Worm (Caenorhabditis elegans): ENCODE measurements around the gene C37E2.3.

Gene C37E2.3

DNA sequence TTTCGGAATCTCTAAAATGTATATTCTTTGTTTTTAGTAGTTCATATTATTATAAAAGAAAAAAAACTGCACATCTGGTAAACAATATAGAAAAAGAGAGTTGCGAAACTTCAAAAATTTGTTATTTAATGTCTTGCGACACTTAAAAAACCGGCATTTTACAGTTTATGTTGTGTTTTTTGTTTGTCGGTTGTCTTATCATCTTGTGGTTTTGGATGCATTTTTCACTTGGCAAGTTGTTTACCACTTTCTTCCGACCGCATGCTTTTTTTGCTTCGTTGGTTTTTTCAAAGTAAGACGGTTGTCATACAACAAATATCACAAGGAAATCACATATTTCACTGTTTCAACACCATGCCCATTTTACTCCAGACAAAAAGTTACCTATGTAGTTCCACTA, 34.6 kb upstream of the C37E2.3 start:
- TF ChIP-seq dsc-1 (tag; optimal IDR thresholded peaks at IDR 0.05) = no peak
- no peak for TF ChIP-seq alr-1 (tag; optimal IDR thresholded peaks at IDR 0.05; ENCODE audit: borderline replicate concordance)
- no peak for TF ChIP-seq grh-1 (GFP tag; IDR thresholded peaks at IDR 0.05)
- TF ChIP-seq lin-14 (GFP tag; optimal IDR thresholded peaks at IDR 0.05) = peak; percentile 21
- no peak for TF ChIP-seq sup-37 (GFP tag; optimal IDR thresholded peaks at IDR 0.05)
- TF ChIP-seq nhr-71 (tag; optimal IDR thresholded peaks at IDR 0.05) = no peak
- TF ChIP-seq unc-130 (tag; optimal IDR thresholded peaks at IDR 0.05) = no peak
- TF ChIP-seq tlp-1 (tag; optimal IDR thresholded peaks at IDR 0.05) = no peak
- TF ChIP-seq lin-15B (tag; optimal IDR thresholded peaks at IDR 0.05) = no peak
- TF ChIP-seq irx-1 (tag; optimal IDR thresholded peaks at IDR 0.05) = no peak
- no peak for TF ChIP-seq isw-1 (GFP tag; IDR thresholded peaks at IDR 0.05)
- peak; percentile 33 for TF ChIP-seq C16A3.4 (tag; optimal IDR thresholded peaks at IDR 0.05)
- TF ChIP-seq lin-35 (GFP tag; optimal IDR thresholded peaks at IDR 0.05) = peak in 1 of 2 experiments; percentile 37
- TF ChIP-seq hpl-2 (GFP tag; optimal IDR thresholded peaks at IDR 0.05) = no peak
- TF ChIP-seq fkh-10 (GFP tag; optimal IDR thresholded peaks at IDR 0.05) = no peak
- TF ChIP-seq pqm-1 (tag; optimal IDR thresholded peaks at IDR 0.05) = no peak
- peak; percentile 21 for TF ChIP-seq elt-2 (tag; optimal IDR thresholded peaks at IDR 0.05)
- no peak for TF ChIP-seq blmp-1 (tag; optimal IDR thresholded peaks at IDR 0.05)
- TF ChIP-seq mep-1 (tag; optimal IDR thresholded peaks at IDR 0.05) = no peak
- TF ChIP-seq mdl-1 (tag; optimal IDR thresholded peaks at IDR 0.05) = peak in 1 of 2 experiments; percentile 11
- no peak for TF ChIP-seq lsy-2 (tag; optimal IDR thresholded peaks at IDR 0.05)
- no peak for TF ChIP-seq unc-62 (GFP tag; optimal IDR thresholded peaks at IDR 0.05)

DNA sequence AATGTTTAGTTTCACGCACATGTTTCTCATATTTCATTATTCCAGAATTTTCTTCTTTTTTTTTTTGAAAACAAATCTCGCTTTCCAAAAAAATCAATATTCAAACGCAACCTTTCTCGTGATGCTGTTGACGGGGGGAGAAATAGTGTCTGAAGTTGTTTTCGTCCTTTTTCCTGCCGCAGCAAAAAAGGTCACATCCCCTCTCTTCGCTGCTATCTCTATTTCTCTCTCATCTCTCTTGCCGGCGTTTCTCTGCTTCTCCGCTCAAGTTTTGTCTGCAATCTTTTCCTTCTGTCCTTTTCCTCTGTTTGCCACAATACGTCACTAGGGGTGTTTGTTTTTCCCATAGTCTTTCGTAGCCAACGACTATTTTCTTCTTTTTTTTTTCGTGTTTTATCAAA, 33.5 kb upstream of the C37E2.3 start:
- TF ChIP-seq lin-35 (GFP tag; optimal IDR thresholded peaks at IDR 0.05) (peak; percentile 63 to 81), lin-15B (tag; optimal IDR thresholded peaks at IDR 0.05) (no peak), grh-1 (GFP tag; IDR thresholded peaks at IDR 0.05) (no peak; the same call in 1 of the 2 replicates), jun-1 (tag; optimal IDR thresholded peaks at IDR 0.05) (peak; percentile 43), elt-2 (tag; optimal IDR thresholded peaks at IDR 0.05) (peak; percentile 43), rnt-1 (tag; optimal IDR thresholded peaks at IDR 0.05) (peak; percentile 59), elt-3 (tag; optimal IDR thresholded peaks at IDR 0.05) (peak in 3 of 6 experiments; percentile 64 to 90 (median 75)), lin-14 (GFP tag; optimal IDR thresholded peaks at IDR 0.05) (peak; percentile 97), sup-37 (GFP tag; optimal IDR thresholded peaks at IDR 0.05) (no peak), nhr-47 (tag; optimal IDR thresholded peaks at IDR 0.05) (peak; percentile 77), fkh-10 (GFP tag; optimal IDR thresholded peaks at IDR 0.05) (peak; percentile 70), egl-27 (tag; optimal IDR thresholded peaks at IDR 0.05) (peak in 1 of 2 experiments; percentile 49), nhr-84 (tag; optimal IDR thresholded peaks at IDR 0.05) (no peak), unc-86 (tag; optimal IDR thresholded peaks at IDR 0.05) (peak; percentile 75), mep-1 (tag; optimal IDR thresholded peaks at IDR 0.05) (peak; percentile 86), unc-130 (tag; optimal IDR thresholded peaks at IDR 0.05) (peak; percentile 64), hlh-17 (GFP tag; optimal IDR thresholded peaks at IDR 0.05; ENCODE audit: borderline replicate concordance) (no peak), dsc-1 (tag; optimal IDR thresholded peaks at IDR 0.05) (peak; percentile 52), blmp-1 (tag; optimal IDR thresholded peaks at IDR 0.05) (peak; percentile 91), tbx-2 (tag; optimal IDR thresholded peaks at IDR 0.05) (peak; percentile 75), C16A3.4 (tag; optimal IDR thresholded peaks at IDR 0.05) (peak; percentile 86), lsy-2 (tag; optimal IDR thresholded peaks at IDR 0.05) (peak; percentile 66 to 81), ceh-90 (tag; optimal IDR thresholded peaks at IDR 0.05) (peak; percentile 32), xbp-1 (tag; optimal IDR thresholded peaks at IDR 0.05) (peak; percentile 61), dpl-1 (GFP tag; optimal IDR thresholded peaks at IDR 0.05) (peak in 2 of 3 experiments; percentile 49 to 52), C04F5.9 (tag; optimal IDR thresholded peaks at IDR 0.05) (no peak), ceh-8 (GFP tag; optimal IDR thresholded peaks at IDR 0.05) (no peak), mdl-1 (tag; optimal IDR thresholded peaks at IDR 0.05) (peak in 1 of 2 experiments; percentile 84), lin-13 (GFP tag; optimal IDR thresholded peaks at IDR 0.05) (peak; percentile 57), nhr-237 (tag; optimal IDR thresholded peaks at IDR 0.05) (peak; percentile 52), ceh-88 (GFP tag; IDR thresholded peaks at IDR 0.05) (peak; percentile 39; the same call in 1 of the 2 replicates), nhr-77 (tag; optimal IDR thresholded peaks at IDR 0.05) (peak; percentile 77), nhr-90 (tag; optimal IDR thresholded peaks at IDR 0.05; ENCODE audit: poor library complexity) (peak; percentile 82), skn-1 (tag; optimal IDR thresholded peaks at IDR 0.05) (peak; percentile 81), snu-23 (GFP tag; optimal IDR thresholded peaks at IDR 0.05) (peak; percentile 92), nhr-20 (tag; optimal IDR thresholded peaks at IDR 0.05) (peak; percentile 89), efl-1 (optimal IDR thresholded peaks at IDR 0.05) (peak; percentile 54 to 59), efl-1 (GFP tag; optimal IDR thresholded peaks at IDR 0.05 in 1 of 2) (peak; percentile 15 to 62), alr-1 (tag; optimal IDR thresholded peaks at IDR 0.05; ENCODE audit: borderline replicate concordance) (no peak), unc-62 (GFP tag; optimal IDR thresholded peaks at IDR 0.05) (no peak), mab-9 (GFP tag; IDR thresholded peaks at IDR 0.05) (no peak), nhr-12 (tag; optimal IDR thresholded peaks at IDR 0.05) (no peak)

Measured in whole organism, L1 larva.